Worm (Caenorhabditis elegans) whole organism, L1 larva: Measurements from ENCODE around the gene cogc-6.

Source experiments
- C04F5.9 ChIP-seq: sonication (generic microtip); optimal IDR thresholded peaks from 2 replicates; lab custom pipeline; 2016; ENCODE audit warnings: missing genetic modification characterization, missing compliant biosample characterization
- C34B4.2 ChIP-seq: sonication (generic microtip); optimal IDR thresholded peaks from 2 replicates; lab custom pipeline; 2017; ENCODE audit warnings: mild to moderate bottlenecking, missing genetic modification characterization, missing compliant biosample characterization
- Y116A8C.19 ChIP-seq: sonication (generic microtip); optimal IDR thresholded peaks from 2 replicates; lab custom pipeline; 2016; ENCODE audit warnings: missing compliant biosample characterization, missing genetic modification characterization, borderline replicate concordance
- aha-1 ChIP-seq: fragments of 150-350 bp; optimal IDR thresholded peaks from 2 replicates; lab custom pipeline; 2014; ENCODE audit warnings: missing biosample characterization, missing genetic modification characterization
- aly-2 ChIP-seq: fragments of 150-350 bp; optimal IDR thresholded peaks from 2 replicates; lab custom pipeline; 2014; ENCODE audit warnings: missing biosample characterization, missing genetic modification characterization
- ama-1 ChIP-seq: fragments of 150-350 bp; optimal IDR thresholded peaks from 2 replicates; lab custom pipeline; 2014
- ceh-63 ChIP-seq: fragments of 200-800 bp; sonication (Bioruptor generic); optimal IDR thresholded peaks from 2 replicates; lab custom pipeline; 2018; ENCODE audit warnings: mild to moderate bottlenecking, missing genetic modification characterization, missing compliant biosample characterization
- ceh-8 ChIP-seq: fragments of 200-800 bp; sonication (Bioruptor generic); optimal IDR thresholded peaks from 2 replicates; lab custom pipeline; 2018; ENCODE audit warnings: mild to moderate bottlenecking, missing genetic modification characterization, moderate library complexity, missing compliant biosample characterization
- ceh-88 ChIP-seq: fragments of 200-800 bp; sonication (Bioruptor generic); IDR thresholded peaks from 2 replicates; pipeline ENCODE4 v1.3.6; 2022; ENCODE audit warnings: missing genetic modification characterization, missing compliant biosample characterization
- dpl-1 ChIP-seq, 3 experiments: fragments of 150-350 bp in 2 of 3; sonication (generic microtip) in 1 of 3; optimal IDR thresholded peaks; 2 replicates each; lab custom pipeline; 2014 to 2017; ENCODE audit warnings: missing biosample characterization in 3 of 3, missing genetic modification characterization in 3 of 3, missing genetic modification reagents in 3 of 3
- dsc-1 ChIP-seq: sonication (generic microtip); optimal IDR thresholded peaks from 2 replicates; lab custom pipeline; 2016; ENCODE audit warnings: mild to moderate bottlenecking, missing genetic modification characterization, missing compliant biosample characterization
- efl-1 ChIP-seq, 4 experiments: fragments of 150-350 bp; optimal IDR thresholded peaks in 3 of 4; peaks in 1 of 4; 1 replicate in 1 of 4; 2 replicates in 3 of 4; lab custom pipeline; 2014; ENCODE audit warnings: missing biosample characterization in 2 of 4, missing genetic modification characterization in 2 of 4, missing genetic modification reagents in 2 of 4
- egl-27 ChIP-seq, 2 experiments: fragments of 150-350 bp in 1 of 2; sonication (generic microtip); optimal IDR thresholded peaks; 3 replicates each; lab custom pipeline; 2017 to 2018; ENCODE audit warnings: missing biosample characterization in 2 of 2, missing genetic modification characterization in 2 of 2, missing genetic modification reagents in 2 of 2
- elt-2 ChIP-seq: sonication (generic microtip); optimal IDR thresholded peaks from 2 replicates; lab custom pipeline; 2016; ENCODE audit warnings: missing genetic modification characterization, mild to moderate bottlenecking, inconsistent platforms, missing compliant biosample characterization, missing genetic modification reagents
- elt-3 ChIP-seq, 6 experiments: fragments of 150-350 bp in 1 of 6; sonication (generic microtip); optimal IDR thresholded peaks; 2 replicates each; lab custom pipeline; 2017 to 2018; ENCODE audit warnings: missing biosample characterization in 6 of 6, missing genetic modification characterization in 6 of 6, inconsistent platforms in 1 of 6
- ets-5 ChIP-seq: fragments of 200-800 bp; sonication (Bioruptor generic); IDR thresholded peaks from 2 replicates; pipeline ENCODE4 v1.3.6; 2022; ENCODE audit warnings: missing genetic modification characterization, missing compliant biosample characterization
- fkh-10 ChIP-seq: sonication (generic microtip); optimal IDR thresholded peaks from 2 replicates; lab custom pipeline; 2017; ENCODE audit warnings: missing biosample characterization, missing genetic modification reagents, missing genetic modification characterization
- fkh-8 ChIP-seq: sonication (generic microtip); optimal IDR thresholded peaks from 2 replicates; lab custom pipeline; 2016; ENCODE audit warnings: mild to moderate bottlenecking, missing genetic modification characterization, missing compliant biosample characterization
- hlh-17 ChIP-seq: fragments of 200-800 bp; sonication (Bioruptor generic); optimal IDR thresholded peaks from 2 replicates; lab custom pipeline; 2018; ENCODE audit warnings: missing genetic modification characterization, mild to moderate bottlenecking, missing compliant biosample characterization, moderate library complexity, borderline replicate concordance
- hlh-4 ChIP-seq: sonication (generic microtip); optimal IDR thresholded peaks from 2 replicates; lab custom pipeline; 2016; ENCODE audit warnings: mild to moderate bottlenecking, missing genetic modification characterization, missing compliant biosample characterization
- hpl-2 ChIP-seq: fragments of 150-350 bp; optimal IDR thresholded peaks from 2 replicates; lab custom pipeline; 2014; ENCODE audit warnings: missing biosample characterization, missing genetic modification reagents, missing genetic modification characterization
- isw-1 ChIP-seq: fragments of 200-800 bp; sonication (Bioruptor generic); IDR thresholded peaks from 2 replicates; pipeline ENCODE4 v1.3.6; 2022; ENCODE audit warnings: missing genetic modification characterization, missing compliant biosample characterization
- jun-1 ChIP-seq: fragments of 150-350 bp; optimal IDR thresholded peaks from 2 replicates; lab custom pipeline; 2014; ENCODE audit warnings: missing biosample characterization, missing genetic modification reagents, missing genetic modification characterization
- lin-13 ChIP-seq: fragments of 150-350 bp; optimal IDR thresholded peaks from 2 replicates; lab custom pipeline; 2014; ENCODE audit warnings: missing biosample characterization, missing genetic modification reagents, missing genetic modification characterization
- lin-35 ChIP-seq, 2 experiments: fragments of 150-350 bp; optimal IDR thresholded peaks; 2 replicates each; lab custom pipeline; 2014; ENCODE audit warnings: missing biosample characterization in 2 of 2, missing genetic modification characterization in 2 of 2, missing genetic modification reagents in 2 of 2
- lin-39 ChIP-seq: fragments of 150-350 bp; optimal IDR thresholded peaks from 2 replicates; lab custom pipeline; 2014; ENCODE audit warnings: missing biosample characterization, missing genetic modification reagents, missing genetic modification characterization
- lir-3 ChIP-seq: sonication (generic microtip); optimal IDR thresholded peaks from 2 replicates; lab custom pipeline; 2016; ENCODE audit warnings: mild to moderate bottlenecking, missing genetic modification characterization, moderate library complexity, missing compliant biosample characterization; ENCODE audit not compliant: poor library complexity
- mab-9 ChIP-seq: fragments of 200-800 bp; sonication (Bioruptor generic); IDR thresholded peaks from 2 replicates; pipeline ENCODE4 v1.3.6; 2022; ENCODE audit warnings: missing genetic modification reagents, missing genetic modification characterization, missing compliant biosample characterization
- mef-2 ChIP-seq: fragments of 150-350 bp; optimal IDR thresholded peaks from 2 replicates; lab custom pipeline; 2014; ENCODE audit warnings: missing biosample characterization, missing genetic modification characterization
- mep-1 ChIP-seq: fragments of 150-350 bp; optimal IDR thresholded peaks from 2 replicates; lab custom pipeline; 2014; ENCODE audit warnings: missing biosample characterization, missing genetic modification characterization
- nhr-11 ChIP-seq: fragments of 150-350 bp; optimal IDR thresholded peaks from 2 replicates; lab custom pipeline; 2014; ENCODE audit warnings: missing biosample characterization, missing genetic modification characterization
- nhr-12 ChIP-seq: sonication (generic microtip); optimal IDR thresholded peaks from 2 replicates; lab custom pipeline; 2017; ENCODE audit warnings: missing biosample characterization, missing genetic modification characterization
- nhr-19 ChIP-seq: fragments of 200-800 bp; sonication (Bioruptor generic); conservative IDR thresholded peaks from 2 replicates; pipeline ENCODE4 v1.3.6; 2022; ENCODE audit warnings: missing genetic modification characterization, missing compliant biosample characterization
- nhr-71 ChIP-seq: sonication (generic microtip); optimal IDR thresholded peaks from 2 replicates; lab custom pipeline; 2016; ENCODE audit warnings: mild to moderate bottlenecking, missing genetic modification characterization, moderate library complexity, missing compliant biosample characterization
- nhr-84 ChIP-seq: sonication (generic microtip); optimal IDR thresholded peaks from 2 replicates; lab custom pipeline; 2017; ENCODE audit warnings: missing biosample characterization, missing genetic modification characterization
- pag-3 ChIP-seq: sonication (generic microtip); optimal IDR thresholded peaks from 2 replicates; lab custom pipeline; 2017; ENCODE audit warnings: missing genetic modification characterization, mild to moderate bottlenecking, missing compliant biosample characterization, antibody characterized with exemption, borderline replicate concordance; ENCODE audit not compliant: insufficient read depth
- pax-3 ChIP-seq: fragments of 200-800 bp; sonication (Bioruptor generic); optimal IDR thresholded peaks from 2 replicates; lab custom pipeline; 2018; ENCODE audit warnings: mild to moderate bottlenecking, missing genetic modification characterization, moderate library complexity, missing compliant biosample characterization
- rnt-1 ChIP-seq: sonication (generic microtip); optimal IDR thresholded peaks from 2 replicates; lab custom pipeline; 2016; ENCODE audit warnings: mild to moderate bottlenecking, missing genetic modification characterization, moderate library complexity, missing compliant biosample characterization
- snpc-4 ChIP-seq: fragments of 150-350 bp; optimal IDR thresholded peaks from 2 replicates; lab custom pipeline; 2014; ENCODE audit warnings: missing biosample characterization, missing genetic modification characterization
- snu-23 ChIP-seq: sonication (generic microtip); optimal IDR thresholded peaks from 2 replicates; lab custom pipeline; 2016; ENCODE audit warnings: missing genetic modification characterization, missing compliant biosample characterization
- sox-4 ChIP-seq: sonication (generic microtip); optimal IDR thresholded peaks from 2 replicates; lab custom pipeline; 2016; ENCODE audit warnings: missing genetic modification characterization, missing compliant biosample characterization
- sptf-1 ChIP-seq: fragments of 150-350 bp; optimal IDR thresholded peaks from 2 replicates; lab custom pipeline; 2014; ENCODE audit warnings: missing biosample characterization, missing genetic modification characterization
- sup-37 ChIP-seq: fragments of 200-800 bp; sonication (Bioruptor generic); optimal IDR thresholded peaks from 2 replicates; lab custom pipeline; 2018; ENCODE audit warnings: mild to moderate bottlenecking, missing genetic modification characterization, missing compliant biosample characterization
- swsn-7 ChIP-seq: sonication (generic microtip); optimal IDR thresholded peaks from 2 replicates; lab custom pipeline; 2016; ENCODE audit warnings: missing genetic modification characterization, missing compliant biosample characterization
- tbx-2 ChIP-seq: sonication (generic microtip); optimal IDR thresholded peaks from 2 replicates; lab custom pipeline; 2016; ENCODE audit warnings: missing genetic modification characterization, missing compliant biosample characterization
- unc-130 ChIP-seq: fragments of 150-350 bp; optimal IDR thresholded peaks from 2 replicates; lab custom pipeline; 2017; ENCODE audit warnings: missing biosample characterization, missing genetic modification characterization, inconsistent platforms
- unc-30 ChIP-seq: sonication (generic microtip); optimal IDR thresholded peaks from 2 replicates; lab custom pipeline; 2017; ENCODE audit warnings: missing biosample characterization, missing genetic modification characterization
- unc-62 ChIP-seq: fragments of 150-350 bp; optimal IDR thresholded peaks from 2 replicates; lab custom pipeline; 2014; ENCODE audit warnings: missing biosample characterization, missing genetic modification reagents, missing genetic modification characterization
- unc-98 ChIP-seq: fragments of 200-800 bp; sonication (Bioruptor generic); IDR thresholded peaks from 2 replicates; pipeline ENCODE4 v1.3.6; 2022; ENCODE audit warnings: missing genetic modification characterization, missing compliant biosample characterization
- vab-15 ChIP-seq: sonication (generic microtip); optimal IDR thresholded peaks from 2 replicates; lab custom pipeline; 2017; ENCODE audit warnings: missing genotype, mild to moderate bottlenecking, missing genetic modification characterization, missing compliant biosample characterization
- zag-1 ChIP-seq: fragments of 150-350 bp; optimal IDR thresholded peaks from 2 replicates; lab custom pipeline; 2014; ENCODE audit warnings: missing biosample characterization, missing genetic modification characterization
- zip-4 ChIP-seq: fragments of 200-800 bp; sonication (Bioruptor generic); optimal IDR thresholded peaks from 2 replicates; lab custom pipeline; 2018; ENCODE audit warnings: mild to moderate bottlenecking, missing genetic modification characterization, moderate library complexity, missing compliant biosample characterization
- ztf-11 ChIP-seq, 2 experiments: sonication (generic microtip); optimal IDR thresholded peaks; 2 replicates each; lab custom pipeline; 2016 to 2017; ENCODE audit warnings: missing genetic modification characterization in 2 of 2, missing biosample characterization in 1 of 2, missing compliant biosample characterization in 1 of 2

Gene cogc-6

ce11 chrV:8230056-8230455 is 8.9 kb upstream of the cogc-6 start:
- TF ChIP-seq lin-13 (GFP tag; lab: Kevin White, UChicago) (no peak), vab-15 (tag; lab: Kevin White, UChicago) (no peak), mab-9 (GFP tag; lab: Robert Waterston, UW) (no peak), elt-2 (tag; lab: Kevin White, UChicago) (no peak), Y116A8C.19 (tag; lab: Kevin White, UChicago) (no peak), nhr-11 (tag; lab: Kevin White, UChicago) (no peak), rnt-1 (tag; lab: Kevin White, UChicago) (peak; percentile 33), lir-3 (tag; lab: Kevin White, UChicago) (no peak), nhr-84 (no peak), snu-23 (GFP tag; lab: Kevin White, UChicago) (peak; percentile 24), ama-1 (lab: Kevin White, UChicago) (no peak), mep-1 (tag; lab: Kevin White, UChicago) (no peak), sup-37 (GFP tag; lab: Kevin White, UChicago) (no peak), C04F5.9 (no peak), dsc-1 (tag; lab: Kevin White, UChicago) (no peak), C34B4.2 (tag; lab: Kevin White, UChicago) (no peak), hlh-4 (no peak), hpl-2 (GFP tag; lab: Kevin White, UChicago) (no peak), lin-35 (GFP tag; optimal IDR thresholded peaks at IDR 0.05; lab: Kevin White, UChicago) (peak in 1 of 2 experiments; percentile 12), unc-98 (GFP tag; lab: Robert Waterston, UW) (no peak), efl-1 (optimal IDR thresholded peaks at IDR 0.05; lab: Kevin White, UChicago) (peak in 1 of 2 experiments; percentile 24), efl-1 (GFP tag; optimal IDR thresholded peaks at IDR 0.05 in 1 of 2; lab: Kevin White, UChicago) (peak in 1 of 2 experiments; percentile 60), snpc-4 (tag; lab: Kevin White, UChicago) (peak; percentile 73), pax-3 (tag; lab: Kevin White, UChicago) (no peak), unc-62 (GFP tag; lab: Kevin White, UChicago) (no peak), dpl-1 (GFP tag; optimal IDR thresholded peaks at IDR 0.05; lab: Kevin White, UChicago) (peak in 1 of 3 experiments; percentile 9), isw-1 (GFP tag; lab: Robert Waterston, UW) (no peak), pag-3 (tag; lab: Kevin White, UChicago) (no peak), fkh-10 (GFP tag; lab: Kevin White, UChicago) (no peak), ets-5 (GFP tag; lab: Robert Waterston, UW) (no peak), ceh-88 (GFP tag; lab: Robert Waterston, UW) (no peak), unc-30 (tag; lab: Kevin White, UChicago) (no peak), egl-27 (tag; optimal IDR thresholded peaks at IDR 0.05; lab: Kevin White, UChicago) (no peak), zag-1 (tag; lab: Kevin White, UChicago) (no peak), nhr-12 (no peak), ztf-11 (tag; optimal IDR thresholded peaks at IDR 0.05; lab: Kevin White, UChicago) (no peak), fkh-8 (tag; lab: Kevin White, UChicago) (no peak), sptf-1 (no peak), sox-4 (no peak), zip-4 (GFP tag; lab: Kevin White, UChicago) (no peak), elt-3 (tag; optimal IDR thresholded peaks at IDR 0.05; lab: Kevin White, UChicago) (no peak), mef-2 (no peak), unc-130 (tag; lab: Kevin White, UChicago) (no peak), jun-1 (no peak), hlh-17 (GFP tag; lab: Kevin White, UChicago) (no peak), ceh-8 (GFP tag; lab: Kevin White, UChicago) (no peak), aha-1 (tag; lab: Kevin White, UChicago) (no peak), tbx-2 (no peak), swsn-7 (tag; lab: Kevin White, UChicago) (no peak), lin-39 (tag; lab: Kevin White, UChicago) (no peak), ceh-63 (GFP tag; lab: Kevin White, UChicago) (no peak), aly-2 (tag; lab: Kevin White, UChicago) (no peak), nhr-71 (tag; lab: Kevin White, UChicago) (peak; percentile 18), nhr-19 (GFP tag; lab: Robert Waterston, UW) (peak; percentile 23)
